Worm (Caenorhabditis elegans): Measurements from ENCODE around the gene lgc-13.

The lgc-13 gene

DNA sequence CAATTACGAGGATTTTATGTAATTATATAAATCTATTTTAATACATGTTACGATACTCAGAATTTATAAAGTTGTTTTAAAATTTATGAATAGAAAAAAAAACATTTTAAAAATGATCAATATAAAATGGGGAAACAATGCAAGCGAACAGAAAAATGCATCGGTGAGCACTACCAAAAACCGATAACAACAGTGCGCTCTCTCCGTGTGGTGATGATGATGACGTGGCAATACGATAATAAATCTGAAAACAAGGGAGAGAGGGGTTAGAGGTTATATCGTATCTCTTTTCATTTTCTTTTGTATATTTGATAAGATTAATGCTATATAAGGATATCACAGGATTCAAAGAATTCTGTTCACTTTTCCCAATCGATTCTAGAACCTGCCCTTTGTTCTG lies 37.0 kb downstream of the lgc-13 start:
- TF ChIP-seq fos-1 (tag; optimal IDR thresholded peaks at IDR 0.05) (peak; percentile 7), crh-2 (tag; optimal IDR thresholded peaks at IDR 0.05) (peak; percentile 87), nhr-25 (tag; optimal IDR thresholded peaks at IDR 0.05) (no peak), alr-1 (tag; optimal IDR thresholded peaks at IDR 0.05) (no peak)

ce11 chrX:12146453-12147085 lies 37.6 kb downstream of the lgc-13 start, which contains the start of gene pycr-1:
pycr-1 (plus strand) TSS chrX:12146832.
- TF ChIP-seq nhr-23 (tag; optimal IDR thresholded peaks at IDR 0.05) = no peak
- TF ChIP-seq lsy-2 (tag; optimal IDR thresholded peaks at IDR 0.05) = no peak
- no peak for TF ChIP-seq unc-62 (GFP tag; optimal IDR thresholded peaks at IDR 0.05)
- peak; percentile 3 for TF ChIP-seq F13H6.1 (tag; optimal IDR thresholded peaks at IDR 0.05)
- peak; percentile 19 for TF ChIP-seq gmeb-1 (tag; optimal IDR thresholded peaks at IDR 0.05)
- no peak for TF ChIP-seq C34F6.9 (tag; optimal IDR thresholded peaks at IDR 0.05)
- TF ChIP-seq sma-9 (GFP tag; optimal IDR thresholded peaks at IDR 0.05) = peak; percentile 54
- no peak for TF ChIP-seq sma-9 (tag; optimal IDR thresholded peaks at IDR 0.05)
- TF ChIP-seq fos-1 (tag; optimal IDR thresholded peaks at IDR 0.05) = peak; percentile 52
- no peak for TF ChIP-seq dmd-4 (tag; optimal IDR thresholded peaks at IDR 0.05)

ce11 chrX:12149638-12150137 lies 40.7 kb downstream of the lgc-13 start, which contains the start of gene znf-474:
znf-474 (plus strand) TSS chrX:12149924.
- TF ChIP-seq egl-27 (tag; optimal IDR thresholded peaks at IDR 0.05) = no peak
- TF ChIP-seq lin-11 (tag; optimal IDR thresholded peaks at IDR 0.05) = peak; percentile 15
- TF ChIP-seq nhr-77 (tag; optimal IDR thresholded peaks at IDR 0.05) = no peak

ce11 chrX:12154055-12154898 lies 45.3 kb downstream of the lgc-13 start, which contains the start of gene mfsd-11:
mfsd-11 (minus strand) TSS chrX:12154105.
- TF ChIP-seq ceh-16 (tag; optimal IDR thresholded peaks at IDR 0.05) (peak; percentile 81), mab-5 (tag; optimal IDR thresholded peaks at IDR 0.05) (no peak), crh-2 (tag; optimal IDR thresholded peaks at IDR 0.05) (no peak), fos-1 (tag; optimal IDR thresholded peaks at IDR 0.05) (peak; percentile 36)

ce11 chrX:12158641-12159040 lies 49.7 kb downstream of the lgc-13 start:
- TF ChIP-seq fos-1 (tag; optimal IDR thresholded peaks at IDR 0.05) (no peak), unc-55 (GFP tag; optimal IDR thresholded peaks at IDR 0.05) (peak; percentile 5), sem-4 (tag; optimal IDR thresholded peaks at IDR 0.05) (peak; percentile 4), sma-9 (GFP tag; optimal IDR thresholded peaks at IDR 0.05) (peak; percentile 4), sma-9 (tag; optimal IDR thresholded peaks at IDR 0.05) (no peak)

ce11 chrX:12160002-12160690 lies 51.2 kb downstream of the lgc-13 start, which contains the start of gene F57G12.2:
F57G12.2 (minus strand) TSS chrX:12160052.
- TF ChIP-seq ztf-11 (tag; optimal IDR thresholded peaks at IDR 0.05) = no peak
- peak; percentile 1 for TF ChIP-seq nhr-21 (tag; optimal IDR thresholded peaks at IDR 0.05)
- TF ChIP-seq F13H6.1 (tag; optimal IDR thresholded peaks at IDR 0.05) = peak; percentile 22
- TF ChIP-seq sem-4 (tag; optimal IDR thresholded peaks at IDR 0.05) = peak; percentile 36
- TF ChIP-seq R02D3.7 (tag; optimal IDR thresholded peaks at IDR 0.05) = no peak
